Worm (Caenorhabditis elegans): ENCODE results near the gene srh-272.

Gene srh-272

DNA sequence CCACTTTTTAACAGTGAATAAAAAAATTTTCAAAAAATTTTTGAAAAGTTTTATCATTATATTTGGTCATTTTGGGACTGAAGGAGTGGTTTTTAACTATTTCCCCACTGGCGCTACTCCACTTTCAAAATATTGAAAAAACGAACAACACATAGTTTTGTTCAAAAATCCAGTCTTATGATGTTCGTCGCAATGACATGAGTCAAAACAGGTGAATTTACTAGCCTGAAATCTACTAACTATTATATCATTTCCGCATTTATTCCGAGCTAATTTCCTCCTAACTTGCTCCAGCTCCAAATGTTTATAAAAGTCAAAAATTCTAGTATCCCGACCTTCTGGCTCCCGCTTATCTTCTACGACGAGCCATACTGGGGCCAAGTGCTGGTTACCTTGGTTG, 21.3 kb downstream of the srh-272 start, which contains the start of gene sre-24:
sre-24 (plus strand) TSS at position 301 of the 400 bp plus-strand sequence.
- TF ChIP-seq eor-1 (tag; optimal IDR thresholded peaks at IDR 0.05) (no peak), mml-1 (tag; optimal IDR thresholded peaks at IDR 0.05) (no peak), daf-12 (tag; optimal IDR thresholded peaks at IDR 0.05) (no peak), lin-39 (tag; optimal IDR thresholded peaks at IDR 0.05) (no peak), nhr-76 (tag; optimal IDR thresholded peaks at IDR 0.05) (no peak), sea-2 (GFP tag; optimal IDR thresholded peaks at IDR 0.05) (no peak), nhr-43 (tag; optimal IDR thresholded peaks at IDR 0.05; ENCODE audit: poor library complexity, severe bottlenecking) (no peak)

DNA sequence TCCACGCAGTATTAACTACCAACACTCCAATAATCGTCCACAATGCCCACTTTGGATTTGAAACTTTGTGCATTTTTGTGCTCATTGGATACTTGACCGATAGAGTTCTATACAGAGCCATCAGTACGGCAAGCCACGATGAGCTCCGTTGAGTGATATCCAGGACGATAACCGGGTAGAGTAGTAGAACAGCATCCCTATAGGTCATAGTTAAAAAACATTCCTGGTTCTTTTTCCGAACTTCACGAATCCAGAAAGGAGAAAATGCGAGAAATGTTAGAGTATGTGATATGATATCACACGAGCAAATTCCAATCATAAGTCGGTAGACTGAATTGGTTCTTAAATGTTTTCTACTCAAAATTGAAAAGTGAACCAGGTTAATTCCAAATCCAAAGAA, 25.1 kb downstream of the srh-272 start:
- TF ChIP-seq ceh-16 (tag; optimal IDR thresholded peaks at IDR 0.05) (no peak), daf-12 (tag; optimal IDR thresholded peaks at IDR 0.05) (no peak), nhr-23 (tag; optimal IDR thresholded peaks at IDR 0.05) (no peak), eor-1 (tag; optimal IDR thresholded peaks at IDR 0.05) (no peak), nhr-237 (tag; optimal IDR thresholded peaks at IDR 0.05) (no peak), ZK546.5 (tag; optimal IDR thresholded peaks at IDR 0.05) (no peak), elt-1 (tag; optimal IDR thresholded peaks at IDR 0.05) (no peak), egl-27 (tag; optimal IDR thresholded peaks at IDR 0.05) (no peak)

DNA sequence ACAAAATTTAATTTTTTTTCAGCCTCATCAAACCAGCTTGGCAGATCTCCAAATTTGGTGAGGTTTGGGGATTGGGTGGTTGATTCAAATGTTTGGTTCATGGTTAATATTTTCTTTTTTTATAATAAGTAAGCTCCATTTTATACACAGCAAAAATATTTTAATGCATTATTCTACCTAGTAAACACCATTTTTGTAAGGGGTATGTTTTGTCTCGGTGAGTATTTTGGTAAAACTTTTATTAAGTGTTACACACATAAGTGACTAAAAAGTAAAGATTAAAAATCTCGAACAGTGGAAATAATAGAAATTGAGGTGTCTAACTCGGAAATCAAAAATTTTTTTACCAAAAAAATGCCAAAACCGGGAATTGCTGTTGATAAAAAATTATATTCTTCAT, 25.5 kb downstream of the srh-272 start, which contains the start of gene srw-4:
srw-4 (minus strand) TSS at position 101 of the 400 bp plus-strand sequence.
- TF ChIP-seq nhr-12 (tag; optimal IDR thresholded peaks at IDR 0.05) (no peak), nhr-43 (tag; optimal IDR thresholded peaks at IDR 0.05; ENCODE audit: poor library complexity, severe bottlenecking) (no peak), nhr-76 (tag; optimal IDR thresholded peaks at IDR 0.05) (no peak), aly-2 (tag; optimal IDR thresholded peaks at IDR 0.05) (no peak), fkh-10 (GFP tag; optimal IDR thresholded peaks at IDR 0.05) (no peak), nhr-23 (tag; optimal IDR thresholded peaks at IDR 0.05) (no peak), ceh-9 (tag; optimal IDR thresholded peaks at IDR 0.05) (no peak), skn-1 (tag; optimal IDR thresholded peaks at IDR 0.05) (no peak), elt-1 (tag; optimal IDR thresholded peaks at IDR 0.05) (no peak), mdl-1 (tag; optimal IDR thresholded peaks at IDR 0.05) (no peak), jun-1 (tag; optimal IDR thresholded peaks at IDR 0.05) (no peak), ztf-11 (tag; optimal IDR thresholded peaks at IDR 0.05) (no peak), unc-39 (tag; optimal IDR thresholded peaks at IDR 0.05) (no peak), pqm-1 (tag; optimal IDR thresholded peaks at IDR 0.05) (no peak)

DNA sequence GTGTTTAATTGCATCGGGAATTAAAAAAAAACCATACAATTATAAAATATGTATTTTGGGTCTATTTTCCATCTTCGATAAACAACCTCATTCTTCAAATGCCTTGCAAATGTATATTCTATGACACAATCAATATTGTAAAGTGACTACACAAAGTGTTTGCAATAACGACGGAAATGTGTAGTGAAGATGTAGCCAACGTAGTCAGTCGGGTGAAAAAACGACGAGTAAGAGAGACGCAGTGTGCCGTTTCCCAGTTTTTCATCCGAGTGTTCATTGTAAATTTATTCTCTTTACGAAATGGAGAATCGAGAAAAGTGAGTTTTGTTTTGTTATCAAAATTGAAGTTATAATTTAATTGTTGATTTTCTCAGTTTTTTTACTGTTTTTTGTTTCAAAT, 28.8 kb downstream of the srh-272 start, which contains the start of gene F37B4.15:
F37B4.15 (plus strand) TSS at position 301 of the 400 bp plus-strand sequence.
- no peak for TF ChIP-seq nhr-77 (tag; optimal IDR thresholded peaks at IDR 0.05)
- TF ChIP-seq egl-5 (tag; optimal IDR thresholded peaks at IDR 0.05), result no peak
- TF ChIP-seq ceh-16 (tag; optimal IDR thresholded peaks at IDR 0.05), result no peak
- TF ChIP-seq pqm-1 (tag; optimal IDR thresholded peaks at IDR 0.05), result no peak
- no peak for TF ChIP-seq nhr-11 (tag; optimal IDR thresholded peaks at IDR 0.05)

DNA sequence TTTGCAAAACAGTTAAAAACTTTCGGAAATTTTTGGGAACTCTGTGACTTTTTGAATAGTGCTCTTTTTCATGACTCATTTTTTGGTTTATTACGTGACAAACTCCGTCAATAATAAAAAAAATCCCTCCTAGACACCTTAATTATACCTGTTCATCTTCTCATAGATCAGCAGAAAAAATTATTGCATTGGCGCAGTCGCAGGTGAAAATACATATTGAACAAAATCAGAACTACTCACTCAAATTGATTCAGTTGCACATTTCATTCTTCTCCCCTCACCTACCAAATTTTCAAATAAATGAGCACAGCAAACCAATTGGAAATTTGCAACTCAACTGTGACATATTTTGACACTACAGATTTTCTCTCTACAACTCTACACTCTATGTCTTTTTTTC, 29.8 kb downstream of the srh-272 start, which contains the start of gene srh-127:
srh-127 (plus strand) TSS at position 301 of the 400 bp plus-strand sequence.
- TF ChIP-seq lsy-12 (tag; optimal IDR thresholded peaks at IDR 0.05), result no peak
- TF ChIP-seq ceh-16 (tag; optimal IDR thresholded peaks at IDR 0.05), result no peak
- no peak for TF ChIP-seq pha-4 (tag; optimal IDR thresholded peaks at IDR 0.05)
- TF ChIP-seq ztf-11 (tag; optimal IDR thresholded peaks at IDR 0.05), result no peak
- no peak for TF ChIP-seq mml-1 (tag; optimal IDR thresholded peaks at IDR 0.05)
- no peak for TF ChIP-seq nhr-67 (tag; optimal IDR thresholded peaks at IDR 0.05)
- no peak for TF ChIP-seq elt-2 (tag; optimal IDR thresholded peaks at IDR 0.05)
- TF ChIP-seq ZK546.5 (tag; optimal IDR thresholded peaks at IDR 0.05), result no peak
- TF ChIP-seq jun-1 (tag; optimal IDR thresholded peaks at IDR 0.05), result no peak
- no peak for TF ChIP-seq nhr-76 (tag; optimal IDR thresholded peaks at IDR 0.05)
- no peak for TF ChIP-seq nhr-43 (tag; optimal IDR thresholded peaks at IDR 0.05; ENCODE audit: poor library complexity, severe bottlenecking)
- no peak for TF ChIP-seq ztf-4 (tag; optimal IDR thresholded peaks at IDR 0.05)

DNA sequence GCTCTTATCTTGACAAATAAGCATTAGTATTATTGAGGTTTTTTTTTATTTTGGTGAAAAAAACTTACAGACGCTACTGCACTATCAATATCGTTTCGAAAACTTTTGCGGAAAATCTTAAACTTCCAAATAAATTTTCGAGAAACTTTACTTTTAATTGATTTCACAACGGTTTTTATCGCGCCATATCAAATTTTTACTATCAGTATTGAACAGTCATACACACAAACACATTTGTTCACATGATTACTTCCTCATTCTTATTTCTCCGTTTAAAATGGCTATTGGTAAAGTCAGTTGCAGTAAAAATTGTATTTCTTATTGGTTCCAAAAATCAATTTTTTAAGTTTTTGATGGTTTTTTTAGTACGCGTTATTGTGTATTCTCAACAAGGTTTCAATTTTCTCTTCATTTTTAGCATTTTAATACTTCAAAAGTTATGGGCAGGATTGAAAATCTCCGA, 33.1 kb downstream of the srh-272 start, which contains the start of gene pals-32:
pals-32 (plus strand) TSS at position 413 of the 463 bp plus-strand sequence.
- TF ChIP-seq elt-2 (tag; optimal IDR thresholded peaks at IDR 0.05) (peak; percentile 51), ZK546.5 (tag; optimal IDR thresholded peaks at IDR 0.05) (no peak)

All from whole organism, L3 larva.